Worm (Caenorhabditis elegans) whole organism, L1 larva: ENCODE results near the gene act-2.

ENCODE experiments used
- C34B4.2 ChIP-seq: sonication (generic microtip); optimal IDR thresholded peaks from 2 replicates; lab custom pipeline; 2017; ENCODE audit warnings: mild to moderate bottlenecking, missing genetic modification characterization, missing compliant biosample characterization
- F16B12.6 ChIP-seq: fragments of 150-350 bp; optimal IDR thresholded peaks from 2 replicates; lab custom pipeline; 2014; ENCODE audit warnings: missing biosample characterization, missing genetic modification characterization
- aha-1 ChIP-seq: fragments of 150-350 bp; optimal IDR thresholded peaks from 2 replicates; lab custom pipeline; 2014; ENCODE audit warnings: missing biosample characterization, missing genetic modification characterization
- alr-1 ChIP-seq: fragments of 200-800 bp; sonication (Bioruptor generic); optimal IDR thresholded peaks from 2 replicates; lab custom pipeline; 2018; ENCODE audit warnings: borderline replicate concordance, mild to moderate bottlenecking, missing genetic modification characterization, missing compliant biosample characterization
- ama-1 ChIP-seq: fragments of 150-350 bp; optimal IDR thresholded peaks from 2 replicates; lab custom pipeline; 2014
- blmp-1 ChIP-seq: fragments of 150-350 bp; optimal IDR thresholded peaks from 2 replicates; lab custom pipeline; 2014; ENCODE audit warnings: missing biosample characterization, missing genetic modification characterization
- ceh-8 ChIP-seq: fragments of 200-800 bp; sonication (Bioruptor generic); optimal IDR thresholded peaks from 2 replicates; lab custom pipeline; 2018; ENCODE audit warnings: mild to moderate bottlenecking, missing genetic modification characterization, moderate library complexity, missing compliant biosample characterization
- ces-1 ChIP-seq: fragments of 150-350 bp; optimal IDR thresholded peaks from 2 replicates; lab custom pipeline; 2014; ENCODE audit warnings: missing biosample characterization, missing genetic modification reagents, missing genetic modification characterization
- dsc-1 ChIP-seq: sonication (generic microtip); optimal IDR thresholded peaks from 2 replicates; lab custom pipeline; 2016; ENCODE audit warnings: mild to moderate bottlenecking, missing genetic modification characterization, missing compliant biosample characterization
- efl-1 ChIP-seq, 4 experiments: fragments of 150-350 bp; optimal IDR thresholded peaks in 3 of 4; peaks in 1 of 4; 1 replicate in 1 of 4; 2 replicates in 3 of 4; lab custom pipeline; 2014; ENCODE audit warnings: missing biosample characterization in 2 of 4, missing genetic modification characterization in 2 of 4, missing genetic modification reagents in 2 of 4
- efl-3 ChIP-seq: fragments of 200-800 bp; sonication (Bioruptor generic); optimal IDR thresholded peaks from 2 replicates; lab custom pipeline; 2018; ENCODE audit warnings: mild to moderate bottlenecking, missing genetic modification characterization, missing compliant biosample characterization
- elt-2 ChIP-seq: sonication (generic microtip); optimal IDR thresholded peaks from 2 replicates; lab custom pipeline; 2016; ENCODE audit warnings: missing genetic modification characterization, mild to moderate bottlenecking, inconsistent platforms, missing compliant biosample characterization, missing genetic modification reagents
- elt-3 ChIP-seq, 6 experiments: fragments of 150-350 bp in 1 of 6; sonication (generic microtip); optimal IDR thresholded peaks; 2 replicates each; lab custom pipeline; 2017 to 2018; ENCODE audit warnings: missing biosample characterization in 6 of 6, missing genetic modification characterization in 6 of 6, inconsistent platforms in 1 of 6
- ets-5 ChIP-seq: fragments of 200-800 bp; sonication (Bioruptor generic); IDR thresholded peaks from 2 replicates; pipeline ENCODE4 v1.3.6; 2022; ENCODE audit warnings: missing genetic modification characterization, missing compliant biosample characterization
- fkh-10 ChIP-seq: sonication (generic microtip); optimal IDR thresholded peaks from 2 replicates; lab custom pipeline; 2017; ENCODE audit warnings: missing biosample characterization, missing genetic modification reagents, missing genetic modification characterization
- fkh-4 ChIP-seq: sonication (generic microtip); optimal IDR thresholded peaks from 2 replicates; lab custom pipeline; 2016; ENCODE audit warnings: missing compliant biosample characterization, missing genetic modification characterization, borderline replicate concordance
- hlh-4 ChIP-seq: sonication (generic microtip); optimal IDR thresholded peaks from 2 replicates; lab custom pipeline; 2016; ENCODE audit warnings: mild to moderate bottlenecking, missing genetic modification characterization, missing compliant biosample characterization
- hpl-2 ChIP-seq: fragments of 150-350 bp; optimal IDR thresholded peaks from 2 replicates; lab custom pipeline; 2014; ENCODE audit warnings: missing biosample characterization, missing genetic modification reagents, missing genetic modification characterization
- irx-1 ChIP-seq: sonication (generic microtip); optimal IDR thresholded peaks from 2 replicates; lab custom pipeline; 2016; ENCODE audit warnings: missing genetic modification characterization, missing compliant biosample characterization
- jun-1 ChIP-seq: fragments of 150-350 bp; optimal IDR thresholded peaks from 2 replicates; lab custom pipeline; 2014; ENCODE audit warnings: missing biosample characterization, missing genetic modification reagents, missing genetic modification characterization
- lin-13 ChIP-seq: fragments of 150-350 bp; optimal IDR thresholded peaks from 2 replicates; lab custom pipeline; 2014; ENCODE audit warnings: missing biosample characterization, missing genetic modification reagents, missing genetic modification characterization
- lin-15B ChIP-seq: fragments of 150-350 bp; sonication (generic microtip); optimal IDR thresholded peaks from 3 replicates; lab custom pipeline; 2014; ENCODE audit warnings: missing biosample characterization, missing genetic modification characterization
- lin-35 ChIP-seq, 2 experiments: fragments of 150-350 bp; optimal IDR thresholded peaks; 2 replicates each; lab custom pipeline; 2014; ENCODE audit warnings: missing biosample characterization in 2 of 2, missing genetic modification characterization in 2 of 2, missing genetic modification reagents in 2 of 2
- lin-39 ChIP-seq: fragments of 150-350 bp; optimal IDR thresholded peaks from 2 replicates; lab custom pipeline; 2014; ENCODE audit warnings: missing biosample characterization, missing genetic modification reagents, missing genetic modification characterization
- lir-3 ChIP-seq: sonication (generic microtip); optimal IDR thresholded peaks from 2 replicates; lab custom pipeline; 2016; ENCODE audit warnings: mild to moderate bottlenecking, missing genetic modification characterization, moderate library complexity, missing compliant biosample characterization; ENCODE audit not compliant: poor library complexity
- lsy-2 ChIP-seq, 2 experiments: fragments of 150-350 bp; optimal IDR thresholded peaks; 2 replicates each; lab custom pipeline; 2014; ENCODE audit warnings: missing biosample characterization in 2 of 2, missing genetic modification characterization in 2 of 2
- mab-9 ChIP-seq: fragments of 200-800 bp; sonication (Bioruptor generic); IDR thresholded peaks from 2 replicates; pipeline ENCODE4 v1.3.6; 2022; ENCODE audit warnings: missing genetic modification reagents, missing genetic modification characterization, missing compliant biosample characterization
- mdl-1 ChIP-seq, 2 experiments: fragments of 150-350 bp; optimal IDR thresholded peaks; 2 replicates each; lab custom pipeline; 2014 to 2017; ENCODE audit warnings: missing biosample characterization in 2 of 2, missing genetic modification characterization in 2 of 2, inconsistent platforms in 1 of 2
- mep-1 ChIP-seq: fragments of 150-350 bp; optimal IDR thresholded peaks from 2 replicates; lab custom pipeline; 2014; ENCODE audit warnings: missing biosample characterization, missing genetic modification characterization
- nhr-11 ChIP-seq: fragments of 150-350 bp; optimal IDR thresholded peaks from 2 replicates; lab custom pipeline; 2014; ENCODE audit warnings: missing biosample characterization, missing genetic modification characterization
- nhr-12 ChIP-seq: sonication (generic microtip); optimal IDR thresholded peaks from 2 replicates; lab custom pipeline; 2017; ENCODE audit warnings: missing biosample characterization, missing genetic modification characterization
- nhr-28 ChIP-seq: fragments of 150-350 bp; optimal IDR thresholded peaks from 2 replicates; lab custom pipeline; 2014; ENCODE audit warnings: missing biosample characterization, missing genetic modification characterization
- nhr-47 ChIP-seq: sonication (generic microtip); optimal IDR thresholded peaks from 2 replicates; lab custom pipeline; 2016; ENCODE audit warnings: mild to moderate bottlenecking, missing genetic modification characterization, moderate library complexity, missing compliant biosample characterization
- nhr-71 ChIP-seq: sonication (generic microtip); optimal IDR thresholded peaks from 2 replicates; lab custom pipeline; 2016; ENCODE audit warnings: mild to moderate bottlenecking, missing genetic modification characterization, moderate library complexity, missing compliant biosample characterization
- nhr-77 ChIP-seq: fragments of 150-350 bp; optimal IDR thresholded peaks from 2 replicates; lab custom pipeline; 2014; ENCODE audit warnings: missing biosample characterization, missing genetic modification characterization
- nhr-84 ChIP-seq: sonication (generic microtip); optimal IDR thresholded peaks from 2 replicates; lab custom pipeline; 2017; ENCODE audit warnings: missing biosample characterization, missing genetic modification characterization
- nhr-85 ChIP-seq: sonication (generic microtip); peaks from one replicate; lab custom pipeline; 2016; ENCODE audit warnings: missing genetic modification characterization, inconsistent platforms, missing compliant biosample characterization
- nhr-90 ChIP-seq: sonication (generic microtip); optimal IDR thresholded peaks from 2 replicates; lab custom pipeline; 2016; ENCODE audit warnings: mild to moderate bottlenecking, missing genetic modification characterization, missing compliant biosample characterization; ENCODE audit not compliant: poor library complexity
- pax-3 ChIP-seq: fragments of 200-800 bp; sonication (Bioruptor generic); optimal IDR thresholded peaks from 2 replicates; lab custom pipeline; 2018; ENCODE audit warnings: mild to moderate bottlenecking, missing genetic modification characterization, moderate library complexity, missing compliant biosample characterization
- pqm-1 ChIP-seq: sonication (generic microtip); optimal IDR thresholded peaks from 3 replicates; lab custom pipeline; 2017; ENCODE audit warnings: missing biosample characterization, missing genetic modification characterization
- snpc-4 ChIP-seq: fragments of 150-350 bp; optimal IDR thresholded peaks from 2 replicates; lab custom pipeline; 2014; ENCODE audit warnings: missing biosample characterization, missing genetic modification characterization
- snu-23 ChIP-seq: sonication (generic microtip); optimal IDR thresholded peaks from 2 replicates; lab custom pipeline; 2016; ENCODE audit warnings: missing genetic modification characterization, missing compliant biosample characterization
- sox-4 ChIP-seq: sonication (generic microtip); optimal IDR thresholded peaks from 2 replicates; lab custom pipeline; 2016; ENCODE audit warnings: missing genetic modification characterization, missing compliant biosample characterization
- sptf-1 ChIP-seq: fragments of 150-350 bp; optimal IDR thresholded peaks from 2 replicates; lab custom pipeline; 2014; ENCODE audit warnings: missing biosample characterization, missing genetic modification characterization
- sup-37 ChIP-seq: fragments of 200-800 bp; sonication (Bioruptor generic); optimal IDR thresholded peaks from 2 replicates; lab custom pipeline; 2018; ENCODE audit warnings: mild to moderate bottlenecking, missing genetic modification characterization, missing compliant biosample characterization
- swsn-7 ChIP-seq: sonication (generic microtip); optimal IDR thresholded peaks from 2 replicates; lab custom pipeline; 2016; ENCODE audit warnings: missing genetic modification characterization, missing compliant biosample characterization
- tlp-1 ChIP-seq: fragments of 150-350 bp; optimal IDR thresholded peaks from 2 replicates; lab custom pipeline; 2014; ENCODE audit warnings: missing biosample characterization, missing genetic modification characterization
- unc-130 ChIP-seq: fragments of 150-350 bp; optimal IDR thresholded peaks from 2 replicates; lab custom pipeline; 2017; ENCODE audit warnings: missing biosample characterization, missing genetic modification characterization, inconsistent platforms
- unc-30 ChIP-seq: sonication (generic microtip); optimal IDR thresholded peaks from 2 replicates; lab custom pipeline; 2017; ENCODE audit warnings: missing biosample characterization, missing genetic modification characterization
- vab-15 ChIP-seq: sonication (generic microtip); optimal IDR thresholded peaks from 2 replicates; lab custom pipeline; 2017; ENCODE audit warnings: missing genotype, mild to moderate bottlenecking, missing genetic modification characterization, missing compliant biosample characterization
- ztf-11 ChIP-seq, 2 experiments: sonication (generic microtip); optimal IDR thresholded peaks; 2 replicates each; lab custom pipeline; 2016 to 2017; ENCODE audit warnings: missing genetic modification characterization in 2 of 2, missing biosample characterization in 1 of 2, missing compliant biosample characterization in 1 of 2
- ztf-4 ChIP-seq: fragments of 150-350 bp; optimal IDR thresholded peaks from 2 replicates; lab custom pipeline; 2014; ENCODE audit warnings: missing biosample characterization, missing genetic modification characterization

act-2 gene

ce11 chrV:11039379-11039954 is 38.5 kb downstream of the act-2 start, which contains the start of gene pak-2:
pak-2 (minus strand) TSS chrV:11039429.
- TF ChIP-seq efl-1 (optimal IDR thresholded peaks at IDR 0.05; lab: Kevin White, UChicago) (peak; percentile 78 to 84), efl-1 (GFP tag; optimal IDR thresholded peaks at IDR 0.05 in 1 of 2; lab: Kevin White, UChicago) (peak; percentile 69 to 96), elt-3 (tag; optimal IDR thresholded peaks at IDR 0.05; lab: Kevin White, UChicago) (peak in 2 of 6 experiments; percentile 2 to 41), nhr-85 (peak; percentile 94), F16B12.6 (tag; lab: Kevin White, UChicago) (no peak), irx-1 (tag; lab: Kevin White, UChicago) (peak; percentile 62), sup-37 (GFP tag; lab: Kevin White, UChicago) (no peak), unc-30 (tag; lab: Kevin White, UChicago) (no peak), elt-2 (tag; lab: Kevin White, UChicago) (peak; percentile 58), snu-23 (GFP tag; lab: Kevin White, UChicago) (peak; percentile 91), hlh-4 (tag; lab: Kevin White, UChicago) (peak; percentile 39), C34B4.2 (tag; lab: Kevin White, UChicago) (no peak), mdl-1 (tag; optimal IDR thresholded peaks at IDR 0.05; lab: Kevin White, UChicago) (peak in 1 of 2 experiments; percentile 18), alr-1 (tag; lab: Kevin White, UChicago) (no peak), efl-3 (GFP tag; lab: Kevin White, UChicago) (no peak), ces-1 (GFP tag; lab: Kevin White, UChicago) (no peak), nhr-77 (tag; lab: Kevin White, UChicago) (peak; percentile 90), mab-9 (GFP tag; lab: Robert Waterston, UW) (peak; percentile 53; the same call in 1 of the 2 replicates), swsn-7 (tag; lab: Kevin White, UChicago) (peak; percentile 80), lin-15B (tag; lab: Kevin White, UChicago) (peak; percentile 43), sox-4 (tag; lab: Kevin White, UChicago) (peak; percentile 74), jun-1 (tag; lab: Kevin White, UChicago) (no peak), vab-15 (peak; percentile 91), aha-1 (tag; lab: Kevin White, UChicago) (no peak), sptf-1 (no peak), tlp-1 (tag; lab: Kevin White, UChicago) (no peak), pax-3 (peak; percentile 94), ets-5 (GFP tag; lab: Robert Waterston, UW) (no peak), hpl-2 (GFP tag; lab: Kevin White, UChicago) (peak; percentile 63), ceh-8 (no peak), blmp-1 (tag; lab: Kevin White, UChicago) (peak; percentile 75), nhr-47 (tag; lab: Kevin White, UChicago) (peak; percentile 90), lir-3 (tag; lab: Kevin White, UChicago) (peak; percentile 90), nhr-71 (tag; lab: Kevin White, UChicago) (peak; percentile 93), nhr-11 (tag; lab: Kevin White, UChicago) (no peak), lsy-2 (tag; optimal IDR thresholded peaks at IDR 0.05; lab: Kevin White, UChicago) (peak; percentile 73 to 91), lin-13 (GFP tag; lab: Kevin White, UChicago) (peak; percentile 74), fkh-4 (peak; percentile 85), ama-1 (lab: Kevin White, UChicago) (no peak), snpc-4 (tag; lab: Kevin White, UChicago) (peak; percentile 37), nhr-28 (tag; lab: Kevin White, UChicago) (no peak), fkh-10 (GFP tag; lab: Kevin White, UChicago) (peak; percentile 34), lin-35 (GFP tag; optimal IDR thresholded peaks at IDR 0.05; lab: Kevin White, UChicago) (peak; percentile 74 to 89), mep-1 (tag; lab: Kevin White, UChicago) (peak; percentile 71), ztf-11 (tag; optimal IDR thresholded peaks at IDR 0.05; lab: Kevin White, UChicago) (peak in 1 of 2 experiments; percentile 88), nhr-84 (no peak), ztf-4 (tag; lab: Kevin White, UChicago) (no peak), dsc-1 (tag; lab: Kevin White, UChicago) (peak; percentile 85), nhr-90 (tag; lab: Kevin White, UChicago) (peak; percentile 85), pqm-1 (tag; lab: Kevin White, UChicago) (no peak), nhr-12 (no peak), unc-130 (tag; lab: Kevin White, UChicago) (peak; percentile 11), lin-39 (tag; lab: Kevin White, UChicago) (peak; percentile 37)
